Worm (Caenorhabditis elegans) whole organism, L4 larva: ENCODE measurements around the gene F43C1.5.
A peak's percentile ranks its signal among the peaks of the same experiment; 100 is the strongest.

Experiments used
- R02D3.7 ChIP-seq: fragments of 150-350 bp; sonication (generic microtip); optimal IDR thresholded peaks from 3 replicates; lab custom pipeline; 2014; ENCODE audit warnings: missing biosample characterization, missing genetic modification characterization
- T20F7.1 ChIP-seq: fragments of 200-800 bp; sonication (Bioruptor generic); optimal IDR thresholded peaks from 2 replicates; lab custom pipeline; 2018; ENCODE audit warnings: mild to moderate bottlenecking, missing genetic modification characterization, missing compliant biosample characterization
- Y105C5A.15 ChIP-seq: fragments of 200-800 bp; sonication (Bioruptor generic); IDR thresholded peaks from 2 replicates; pipeline ENCODE4 v1.3.6; 2022; ENCODE audit warnings: missing genetic modification characterization, missing compliant biosample characterization
- Y48G9A.11 ChIP-seq: fragments of 200-800 bp; sonication (Bioruptor generic); IDR thresholded peaks from 2 replicates; pipeline ENCODE4 v1.3.6; 2022; ENCODE audit warnings: missing genetic modification reagents, missing genetic modification characterization, missing compliant biosample characterization
- Y5F2A.4 ChIP-seq: fragments of 200-800 bp; sonication (Bioruptor generic); optimal IDR thresholded peaks from 2 replicates; lab custom pipeline; 2018; ENCODE audit warnings: mild to moderate bottlenecking, missing genetic modification characterization, missing compliant biosample characterization
- Y75B8A.6 ChIP-seq: fragments of 200-800 bp; sonication (Bioruptor generic); IDR thresholded peaks from 2 replicates; pipeline ENCODE4 v1.3.6; 2022; ENCODE audit warnings: missing genetic modification reagents, missing genetic modification characterization, missing compliant biosample characterization
- ZK546.5 ChIP-seq, 2 experiments: sonication (generic microtip); optimal IDR thresholded peaks; 2 replicates each; lab custom pipeline; 2017; ENCODE audit warnings: missing biosample characterization in 2 of 2, missing genetic modification characterization in 2 of 2
- aha-1 ChIP-seq: fragments of 150-350 bp; peaks from one replicate; lab custom pipeline; 2014; ENCODE audit warnings: missing biosample characterization, missing genetic modification characterization
- attf-4 ChIP-seq: sonication (generic microtip); optimal IDR thresholded peaks from 3 replicates; lab custom pipeline; 2017; ENCODE audit warnings: missing biosample characterization, missing genetic modification characterization
- ces-1 ChIP-seq: fragments of 150-350 bp; sonication (generic microtip); optimal IDR thresholded peaks from 4 replicates; lab custom pipeline; 2014; ENCODE audit warnings: missing biosample characterization, missing genetic modification reagents, missing genetic modification characterization
- daf-16 ChIP-seq, 3 experiments: sonication (generic microtip); optimal IDR thresholded peaks; 2 replicates each; lab custom pipeline; 2016 to 2017; ENCODE audit warnings: missing genetic modification characterization in 3 of 3, missing genetic modification reagents in 3 of 3, mild to moderate bottlenecking in 2 of 3, missing compliant biosample characterization in 2 of 3, missing biosample characterization in 1 of 3, moderate library complexity in 1 of 3
- dmd-9 ChIP-seq: fragments of 200-800 bp; sonication (Bioruptor generic); IDR thresholded peaks from 2 replicates; pipeline ENCODE4 v1.3.6; 2022; ENCODE audit warnings: missing genetic modification reagents, missing genetic modification characterization, missing compliant biosample characterization
- dpl-1 ChIP-seq: fragments of 150-350 bp; optimal IDR thresholded peaks from 2 replicates; lab custom pipeline; 2014; ENCODE audit warnings: missing biosample characterization, missing genetic modification reagents, missing genetic modification characterization
- duxl-1 ChIP-seq: sonication (generic microtip); optimal IDR thresholded peaks from 2 replicates; lab custom pipeline; 2016; ENCODE audit warnings: mild to moderate bottlenecking, missing genetic modification characterization, moderate library complexity, missing compliant biosample characterization; ENCODE audit not compliant: poor library complexity
- egl-43 ChIP-seq: fragments of 200-800 bp; sonication (Bioruptor generic); IDR thresholded peaks from 2 replicates; pipeline ENCODE4 v1.3.6; 2022; ENCODE audit warnings: missing genetic modification reagents, missing genetic modification characterization, missing compliant biosample characterization
- fos-1 ChIP-seq: fragments of 150-350 bp; optimal IDR thresholded peaks from 2 replicates; lab custom pipeline; 2014; ENCODE audit warnings: missing biosample characterization, missing genetic modification characterization
- gei-8 ChIP-seq: fragments of 200-800 bp; sonication (Bioruptor generic); optimal IDR thresholded peaks from 2 replicates; lab custom pipeline; 2018; ENCODE audit warnings: mild to moderate bottlenecking, missing genetic modification characterization, missing compliant biosample characterization
- hlh-11 ChIP-seq: fragments of 200-800 bp; sonication (Bioruptor generic); optimal IDR thresholded peaks from 2 replicates; lab custom pipeline; 2018; ENCODE audit warnings: mild to moderate bottlenecking, missing genetic modification characterization, missing compliant biosample characterization
- hmg-1.1 ChIP-seq: fragments of 200-800 bp; sonication (Bioruptor generic); IDR thresholded peaks from 2 replicates; pipeline ENCODE4 v1.3.6; 2022; ENCODE audit warnings: missing genetic modification reagents, missing genetic modification characterization, missing compliant biosample characterization
- lin-15B ChIP-seq: fragments of 150-350 bp; sonication (generic microtip); optimal IDR thresholded peaks from 3 replicates; lab custom pipeline; 2014; ENCODE audit warnings: missing biosample characterization, missing genetic modification characterization
- lir-3 ChIP-seq: sonication (generic microtip); optimal IDR thresholded peaks from 2 replicates; lab custom pipeline; 2016; ENCODE audit warnings: mild to moderate bottlenecking, missing genetic modification characterization, missing compliant biosample characterization
- lsy-2 ChIP-seq, 2 experiments: fragments of 150-350 bp in 1 of 2; sonication (generic microtip) in 1 of 2; optimal IDR thresholded peaks; 2 replicates each; lab custom pipeline; 2014 to 2017; ENCODE audit warnings: missing biosample characterization in 2 of 2, missing genetic modification characterization in 2 of 2
- madf-9 ChIP-seq: fragments of 200-800 bp; sonication (Bioruptor generic); conservative IDR thresholded peaks from 2 replicates; pipeline ENCODE4 v1.3.6; 2022; ENCODE audit warnings: missing genetic modification reagents, missing genetic modification characterization, missing compliant biosample characterization
- mdl-1 ChIP-seq, 2 experiments: fragments of 150-350 bp in 1 of 2; sonication (generic microtip) in 1 of 2; optimal IDR thresholded peaks; 2 replicates each; lab custom pipeline; 2014 to 2017; ENCODE audit warnings: missing biosample characterization in 2 of 2, missing genetic modification characterization in 2 of 2
- nhr-11 ChIP-seq: fragments of 150-350 bp; optimal IDR thresholded peaks from 2 replicates; lab custom pipeline; 2014; ENCODE audit warnings: missing biosample characterization, missing genetic modification characterization
- nhr-42 ChIP-seq: fragments of 200-800 bp; sonication (Bioruptor generic); IDR thresholded peaks from 2 replicates; pipeline ENCODE4 v1.3.6; 2022; ENCODE audit warnings: missing genetic modification characterization, missing compliant biosample characterization
- saeg-2 ChIP-seq: fragments of 200-800 bp; sonication (Bioruptor generic); IDR thresholded peaks from 2 replicates; pipeline ENCODE4 v1.3.6; 2022; ENCODE audit warnings: missing genetic modification reagents, missing genetic modification characterization, missing compliant biosample characterization
- sdz-12 ChIP-seq: fragments of 200-800 bp; sonication (Bioruptor generic); optimal IDR thresholded peaks from 2 replicates; lab custom pipeline; 2018; ENCODE audit warnings: mild to moderate bottlenecking, missing genetic modification characterization, missing compliant biosample characterization
- snpc-4 ChIP-seq: fragments of 150-350 bp; optimal IDR thresholded peaks from 2 replicates; lab custom pipeline; 2014; ENCODE audit warnings: missing biosample characterization, missing genetic modification characterization
- tag-97 ChIP-seq: fragments of 200-800 bp; sonication (Bioruptor generic); IDR thresholded peaks from 2 replicates; pipeline ENCODE4 v1.3.6; 2022; ENCODE audit warnings: missing genetic modification characterization, missing compliant biosample characterization
- unc-130 ChIP-seq: sonication (generic microtip); optimal IDR thresholded peaks from 2 replicates; lab custom pipeline; 2016; ENCODE audit warnings: missing genetic modification reagents, missing genetic modification characterization, missing compliant biosample characterization
- unc-62 ChIP-seq, 3 experiments: fragments of 150-350 bp in 1 of 3; sonication (generic microtip); optimal IDR thresholded peaks in 2 of 3; peaks in 1 of 3; 1 replicate in 1 of 3; 2 replicates in 2 of 3; lab custom pipeline; 2014 to 2017; ENCODE audit warnings: missing biosample characterization in 3 of 3, missing genetic modification characterization in 3 of 3, missing genetic modification reagents in 3 of 3, missing genotype in 1 of 3
- zag-1 ChIP-seq: fragments of 150-350 bp; optimal IDR thresholded peaks from 2 replicates; lab custom pipeline; 2014; ENCODE audit warnings: missing biosample characterization, missing genetic modification characterization

F43C1.5 gene

ce11 chrIII:4228008-4228407 lies 933 bp upstream of the F43C1.5 start, which contains the start of gene mpk-1:
TSS of gene mpk-1 (minus strand) at chrIII:4228108.
- TF ChIP-seq Y48G9A.11 (no peak), snpc-4 (tag; lab: Kevin White, UChicago) (no peak), sdz-12 (no peak), R02D3.7 (tag; lab: Kevin White, UChicago) (no peak), fos-1 (tag; lab: Kevin White, UChicago) (no peak), nhr-11 (tag; lab: Kevin White, UChicago) (no peak), Y5F2A.4 (no peak), Y105C5A.15 (GFP tag; lab: Robert Waterston, UW) (no peak), hmg-1.1 (GFP tag; lab: Robert Waterston, UW) (no peak)

ce11 chrIII:4230092-4230491 lies 1.2 kb downstream of the F43C1.5 start:
- TF ChIP-seq lsy-2 (tag; optimal IDR thresholded peaks at IDR 0.05; lab: Kevin White, UChicago) (peak in 1 of 2 experiments; percentile 27), fos-1 (tag; lab: Kevin White, UChicago) (no peak), unc-130 (GFP tag; lab: Kevin White, UChicago) (peak; percentile 18), mdl-1 (tag; optimal IDR thresholded peaks at IDR 0.05; lab: Kevin White, UChicago) (no peak), attf-4 (tag; lab: Kevin White, UChicago) (no peak), snpc-4 (tag; lab: Kevin White, UChicago) (no peak)

ce11 chrIII:4231372-4231771 lies 2.4 kb downstream of the F43C1.5 start:
- TF ChIP-seq Y75B8A.6 (GFP tag; lab: Robert Waterston, UW) = no peak
- no peak for TF ChIP-seq nhr-42 (GFP tag; lab: Robert Waterston, UW)
- TF ChIP-seq ces-1 = no peak
- no peak for TF ChIP-seq tag-97 (GFP tag; lab: Robert Waterston, UW)
- TF ChIP-seq unc-62 (GFP tag; optimal IDR thresholded peaks at IDR 0.05 in 1 of 2; lab: Kevin White, UChicago) = peak in 1 of 2 experiments; percentile 93
- no peak for TF ChIP-seq unc-62 (tag; optimal IDR thresholded peaks at IDR 0.05; lab: Kevin White, UChicago)
- no peak for TF ChIP-seq zag-1 (tag; lab: Kevin White, UChicago)
- TF ChIP-seq egl-43 (GFP tag; lab: Robert Waterston, UW) = no peak
- no peak for TF ChIP-seq unc-130 (GFP tag; lab: Kevin White, UChicago)
- no peak for TF ChIP-seq dpl-1 (GFP tag; lab: Kevin White, UChicago)

- TF ChIP-seq duxl-1 (tag; lab: Kevin White, UChicago) = no peak
- TF ChIP-seq nhr-11 (tag; lab: Kevin White, UChicago) = no peak
- no peak for TF ChIP-seq hlh-11
- TF ChIP-seq aha-1 (tag; lab: Kevin White, UChicago) = peak; percentile 90
- TF ChIP-seq dmd-9 (GFP tag; lab: Robert Waterston, UW) = no peak
- TF ChIP-seq ZK546.5 (tag; optimal IDR thresholded peaks at IDR 0.05; lab: Kevin White, UChicago) = no peak
- TF ChIP-seq lin-15B (tag; lab: Kevin White, UChicago) = no peak
- TF ChIP-seq, all 104 proteins: peak for 1
Observed at ce11 chrIII:4232811-4233269, 3.9 kb downstream of the F43C1.5 start, which contains the start of gene nhr-20. TSS of gene nhr-20 (minus strand) at chrIII:4233219.

ce11 chrIII:4234642-4235295 lies 5.8 kb downstream of the F43C1.5 start:
- TF ChIP-seq aha-1 (tag; lab: Kevin White, UChicago) (no peak), saeg-2 (GFP tag; lab: Robert Waterston, UW) (no peak), T20F7.1 (GFP tag; lab: Kevin White, UChicago) (no peak), dpl-1 (GFP tag; lab: Kevin White, UChicago) (no peak), gei-8 (GFP tag; lab: Kevin White, UChicago) (no peak), madf-9 (no peak), tag-97 (GFP tag; lab: Robert Waterston, UW) (no peak), lir-3 (tag; lab: Kevin White, UChicago) (no peak), daf-16 (GFP tag; optimal IDR thresholded peaks at IDR 0.05; lab: Kevin White, UChicago) (no peak), daf-16 (tag; optimal IDR thresholded peaks at IDR 0.05; lab: Kevin White, UChicago) (no peak), hmg-1.1 (GFP tag; lab: Robert Waterston, UW) (no peak), lsy-2 (tag; optimal IDR thresholded peaks at IDR 0.05; lab: Kevin White, UChicago) (no peak)
